Fruit fly (Drosophila melanogaster): ENCODE data around the gene CG8028.
A peak's percentile ranks its signal among the peaks of the same experiment; 100 is the strongest.

CG8028 gene

dm6 chrX:19289318-19289970, 9.3 kb upstream of the CG8028 start (continued):
- TF ChIP-seq CG4318 (GFP tag; optimal IDR thresholded peaks at IDR 0.05) (peak; percentile 87), Sox15 (GFP tag; optimal IDR thresholded peaks at IDR 0.05) (peak; percentile 97), Eip93F (GFP tag; optimal IDR thresholded peaks at IDR 0.05) (peak; percentile 96), Hr4 (GFP tag; optimal IDR thresholded peaks at IDR 0.05) (peak; percentile 95), fd85E (GFP tag; optimal IDR thresholded peaks at IDR 0.05) (peak; percentile 90), CG15336 (GFP tag; IDR thresholded peaks at IDR 0.05) (peak; percentile 95), acj6 (GFP tag; optimal IDR thresholded peaks at IDR 0.05) (peak; percentile 96), Lpt (GFP tag; optimal IDR thresholded peaks at IDR 0.05) (peak; percentile 90), CG6163 (GFP tag; IDR thresholded peaks at IDR 0.05) (peak; percentile 98), Ets21C (GFP tag; optimal IDR thresholded peaks at IDR 0.05) (peak; percentile 97), CG10631 (GFP tag; optimal IDR thresholded peaks at IDR 0.05) (peak; percentile 94), dsx (GFP tag; optimal IDR thresholded peaks at IDR 0.05; ENCODE audit: poor library complexity, severe bottlenecking) (peak; percentile 96), fkh (GFP tag; optimal IDR thresholded peaks at IDR 0.05) (no peak), Blimp-1 (GFP tag; optimal IDR thresholded peaks at IDR 0.05) (peak; percentile 89), CG6854 (GFP tag; optimal IDR thresholded peaks at IDR 0.05) (peak; percentile 97), Hr38 (GFP tag; optimal IDR thresholded peaks at IDR 0.05) (peak; percentile 81), lz (GFP tag; optimal IDR thresholded peaks at IDR 0.05) (peak; percentile 98), spab (GFP tag; optimal IDR thresholded peaks at IDR 0.05) (peak; percentile 92), CG8119 (GFP tag; IDR thresholded peaks at IDR 0.05) (peak; percentile 94), svp (GFP tag) (peak; percentile 99), dac (GFP tag; optimal IDR thresholded peaks at IDR 0.05) (peak; percentile 92)

- TF ChIP-seq CG1621 (tag; optimal IDR thresholded peaks at IDR 0.05), result no peak
- TF ChIP-seq CG6854 (GFP tag; optimal IDR thresholded peaks at IDR 0.05), result peak; percentile 30
- TF ChIP-seq CG3919 (GFP tag; optimal IDR thresholded peaks at IDR 0.05), result no peak
- peak; percentile 12 to 15 for TF ChIP-seq ss (GFP tag; optimal IDR thresholded peaks at IDR 0.05)
- TF ChIP-seq Eip78C (GFP tag), result peak; percentile 23
- no peak for TF ChIP-seq CG6792 (GFP tag; optimal IDR thresholded peaks at IDR 0.05)
- TF ChIP-seq vri (GFP tag; optimal IDR thresholded peaks at IDR 0.05), result peak; percentile 18
Observed at dm6 chrX:19287784-19288183, 7.6 kb upstream of the CG8028 start.

dm6 chrX:19286235-19286634, 6.1 kb upstream of the CG8028 start:
- TF ChIP-seq Eip93F (GFP tag; optimal IDR thresholded peaks at IDR 0.05) (peak; percentile 52), CG6163 (GFP tag; IDR thresholded peaks at IDR 0.05) (no peak)

dm6 chrX:19285441-19285840, 5.3 kb upstream of the CG8028 start:
- TF ChIP-seq lz (GFP tag; optimal IDR thresholded peaks at IDR 0.05), result no peak
- TF ChIP-seq CG6276 (GFP tag; optimal IDR thresholded peaks at IDR 0.05), result no peak
- peak; percentile 90 for TF ChIP-seq vri (GFP tag; optimal IDR thresholded peaks at IDR 0.05)
- peak; percentile 69 for TF ChIP-seq svp (GFP tag)
- no peak for TF ChIP-seq CG6808 (GFP tag; optimal IDR thresholded peaks at IDR 0.05)
- no peak for TF ChIP-seq OdsH (GFP tag; optimal IDR thresholded peaks at IDR 0.05)
- peak; percentile 45 for TF ChIP-seq Eip78C (GFP tag)
- no peak for TF ChIP-seq spab (GFP tag; optimal IDR thresholded peaks at IDR 0.05)

dm6 chrX:19281271-19281670, 1.1 kb upstream of the CG8028 start:
- TF ChIP-seq CG7368 (GFP tag; optimal IDR thresholded peaks at IDR 0.05), result no peak
- peak; percentile 20 for TF ChIP-seq lz (GFP tag; optimal IDR thresholded peaks at IDR 0.05)
- no peak for TF ChIP-seq CG6792 (GFP tag; optimal IDR thresholded peaks at IDR 0.05)
- no peak for TF ChIP-seq vri (GFP tag; optimal IDR thresholded peaks at IDR 0.05)
- TF ChIP-seq CG1621 (tag; optimal IDR thresholded peaks at IDR 0.05), result no peak
- TF ChIP-seq Eip75B (GFP tag; optimal IDR thresholded peaks at IDR 0.05), result no peak
- TF ChIP-seq CG34406 (GFP tag; optimal IDR thresholded peaks at IDR 0.05), result peak; percentile 67
- TF ChIP-seq acj6 (GFP tag; optimal IDR thresholded peaks at IDR 0.05), result no peak
- peak; percentile 45; the same call in 1 of the 2 replicates for TF ChIP-seq CG15336 (GFP tag; IDR thresholded peaks at IDR 0.05)
- TF ChIP-seq CG16779 (tag; optimal IDR thresholded peaks at IDR 0.05), result no peak
- no peak for TF ChIP-seq Blimp-1 (GFP tag; optimal IDR thresholded peaks at IDR 0.05)
- peak; percentile 31 for TF ChIP-seq achi (GFP tag; optimal IDR thresholded peaks at IDR 0.05)
- TF ChIP-seq Lpt (GFP tag; optimal IDR thresholded peaks at IDR 0.05), result peak; percentile 2
- peak; percentile 44 for TF ChIP-seq esn (GFP tag; optimal IDR thresholded peaks at IDR 0.05)
- peak; percentile 9 for TF ChIP-seq Ets96B (tag; optimal IDR thresholded peaks at IDR 0.05)
- peak; percentile 20 for TF ChIP-seq Hr39 (GFP tag; optimal IDR thresholded peaks at IDR 0.05)
- no peak for TF ChIP-seq CG32006 (GFP tag; optimal IDR thresholded peaks at IDR 0.05)
- peak; percentile 49 for TF ChIP-seq CG8632 (GFP tag; optimal IDR thresholded peaks at IDR 0.05)
- no peak for TF ChIP-seq CG8319 (GFP tag; optimal IDR thresholded peaks at IDR 0.05)
- no peak for TF ChIP-seq fd85E (GFP tag; optimal IDR thresholded peaks at IDR 0.05)
- TF ChIP-seq eg (GFP tag; IDR thresholded peaks at IDR 0.05), result peak; percentile 66; the same call in 2 of the 3 replicates
- no peak for TF ChIP-seq CG4318 (GFP tag; optimal IDR thresholded peaks at IDR 0.05)

Data from whole organism, prepupa.